Worm (Caenorhabditis elegans): ENCODE data around the gene Y59E9AL.36.

ce11 chrIV:5216349-5216748 is 7.1 kb upstream of the Y59E9AL.36 start:
- TF ChIP-seq ceh-16 (tag; optimal IDR thresholded peaks at IDR 0.05) (no peak), nhr-12 (tag; optimal IDR thresholded peaks at IDR 0.05) (no peak), nhr-11 (tag; optimal IDR thresholded peaks at IDR 0.05) (no peak), daf-12 (tag; optimal IDR thresholded peaks at IDR 0.05) (no peak), elt-1 (tag; optimal IDR thresholded peaks at IDR 0.05) (no peak), elt-2 (tag; optimal IDR thresholded peaks at IDR 0.05) (no peak), lsy-12 (tag; optimal IDR thresholded peaks at IDR 0.05) (no peak), hmg-11 (tag; optimal IDR thresholded peaks at IDR 0.05) (no peak)

All from whole organism, L3 larva.